Worm (Caenorhabditis elegans) whole organism, L4 larva: ENCODE measurements around the gene rnr-1.

Source experiments
- F49E8.2 ChIP-seq: sonication (generic microtip); optimal IDR thresholded peaks from 2 replicates; lab custom pipeline; 2016; ENCODE audit warnings: missing compliant biosample characterization, mild to moderate bottlenecking, missing genetic modification characterization, borderline replicate concordance
- daf-19 ChIP-seq: fragments of 200-800 bp; sonication (Bioruptor generic); conservative IDR thresholded peaks from 2 replicates; pipeline ENCODE4 v1.3.6; 2022; ENCODE audit warnings: missing genetic modification characterization, missing compliant biosample characterization
- dve-1 ChIP-seq: sonication (generic microtip); optimal IDR thresholded peaks from 2 replicates; lab custom pipeline; 2017; ENCODE audit warnings: antibody characterized with exemption, mild to moderate bottlenecking, missing genetic modification characterization, missing compliant biosample characterization; ENCODE audit not compliant: insufficient read depth
- fkh-10 ChIP-seq: fragments of 150-350 bp; optimal IDR thresholded peaks from 2 replicates; lab custom pipeline; 2014; ENCODE audit warnings: missing biosample characterization, missing genetic modification reagents, missing genetic modification characterization
- gei-8 ChIP-seq: fragments of 200-800 bp; sonication (Bioruptor generic); optimal IDR thresholded peaks from 2 replicates; lab custom pipeline; 2018; ENCODE audit warnings: mild to moderate bottlenecking, missing genetic modification characterization, missing compliant biosample characterization
- mdl-1 ChIP-seq, 2 experiments: fragments of 150-350 bp in 1 of 2; sonication (generic microtip) in 1 of 2; optimal IDR thresholded peaks; 2 replicates each; lab custom pipeline; 2014 to 2017; ENCODE audit warnings: missing biosample characterization in 2 of 2, missing genetic modification characterization in 2 of 2
- nhr-11 ChIP-seq: fragments of 150-350 bp; optimal IDR thresholded peaks from 2 replicates; lab custom pipeline; 2014; ENCODE audit warnings: missing biosample characterization, missing genetic modification characterization
- nhr-25 ChIP-seq: sonication (generic microtip); optimal IDR thresholded peaks from 2 replicates; lab custom pipeline; 2017; ENCODE audit warnings: missing genetic modification characterization, mild to moderate bottlenecking, missing compliant biosample characterization, antibody characterized with exemption, moderate library complexity, borderline replicate concordance; ENCODE audit not compliant: insufficient read depth
- rbr-2 ChIP-seq: sonication (generic microtip); optimal IDR thresholded peaks from 2 replicates; lab custom pipeline; 2016; ENCODE audit warnings: missing genotype, missing genetic modification characterization, missing compliant biosample characterization
- skn-1 ChIP-seq: fragments of 150-350 bp; optimal IDR thresholded peaks from 2 replicates; lab custom pipeline; 2014; ENCODE audit warnings: missing biosample characterization, missing genetic modification characterization
- zfp-3 ChIP-seq: fragments of 200-800 bp; sonication (Bioruptor generic); conservative IDR thresholded peaks from 2 replicates; pipeline ENCODE4 v1.3.6; 2022; ENCODE audit warnings: missing genetic modification reagents, missing genetic modification characterization, missing compliant biosample characterization

DNA sequence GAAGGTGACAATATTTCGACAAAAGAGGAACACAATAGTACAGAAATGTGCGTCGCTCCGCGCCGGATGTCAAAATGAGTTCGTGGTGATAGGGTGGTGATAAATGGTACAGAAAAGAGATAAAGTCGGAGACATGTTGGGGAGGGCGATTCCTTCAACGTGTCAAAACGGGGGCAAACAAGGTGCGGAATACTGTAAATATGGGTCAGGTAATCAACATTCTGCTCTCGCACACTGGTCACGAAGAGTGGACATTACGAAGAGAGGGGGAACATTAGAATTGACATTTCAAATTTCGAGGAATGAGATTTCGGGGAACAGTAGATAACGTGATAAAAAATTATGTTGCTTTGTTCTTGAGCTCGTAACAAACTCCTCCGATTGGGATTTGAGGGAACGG is 29.0 kb downstream of the rnr-1 start, which contains the start of gene ZC84.6:
- no peak for TF ChIP-seq nhr-11 (tag; lab: Kevin White, UChicago)
- TF ChIP-seq dve-1 (tag; lab: Kevin White, UChicago) = no peak
- no peak for TF ChIP-seq rbr-2 (tag; lab: Kevin White, UChicago)
- no peak for TF ChIP-seq nhr-25 (tag; lab: Kevin White, UChicago)
- no peak for TF ChIP-seq fkh-10 (GFP tag; lab: Kevin White, UChicago)
- TF ChIP-seq skn-1 (tag; lab: Kevin White, UChicago) = no peak
- TF ChIP-seq daf-19 = no peak
- TF ChIP-seq F49E8.2 (tag; lab: Kevin White, UChicago) = no peak
- no peak for TF ChIP-seq gei-8 (GFP tag; lab: Kevin White, UChicago)
- TF ChIP-seq mdl-1 (tag; optimal IDR thresholded peaks at IDR 0.05; lab: Kevin White, UChicago) = no peak
- TF ChIP-seq zfp-3 (GFP tag; lab: Robert Waterston, UW) = no peak
